Worm (Caenorhabditis elegans): ENCODE data around the gene fbxa-74.

- TF ChIP-seq flt-1 (GFP tag; IDR thresholded peaks at IDR 0.05) (no peak), tbx-37 (GFP tag; conservative IDR thresholded peaks at IDR 0.05) (no peak), F13C5.2 (tag; optimal IDR thresholded peaks at IDR 0.05) (no peak), scrt-1 (GFP tag; IDR thresholded peaks at IDR 0.05) (no peak), ets-7 (tag; optimal IDR thresholded peaks at IDR 0.05) (no peak), ama-1 (optimal IDR thresholded peaks at IDR 0.05) (no peak), ceh-13 (GFP tag; optimal IDR thresholded peaks at IDR 0.05) (no peak), sea-1 (GFP tag; conservative IDR thresholded peaks at IDR 0.05) (no peak), ceh-36 (tag; optimal IDR thresholded peaks at IDR 0.05) (no peak), aly-1 (tag; optimal IDR thresholded peaks at IDR 0.05) (no peak), tbx-11 (GFP tag; IDR thresholded peaks at IDR 0.05) (no peak), B0310.2 (tag; optimal IDR thresholded peaks at IDR 0.05) (no peak), hmbx-1 (tag; optimal IDR thresholded peaks at IDR 0.05) (no peak)
These were observed 18.4 kb downstream of the fbxa-74 start for ce11 chrIII:1680393-1680792.

All from whole organism, early embryonic.